Fruit fly (Drosophila melanogaster) whole organism, embryonic: Measurements from ENCODE around the gene mldr.

ENCODE experiments used
- Atf3 ChIP-seq: fragments of 200-800 bp; sonication (Bioruptor generic); optimal IDR thresholded peaks from 3 replicates; lab custom pipeline; 2016; ENCODE audit warnings: missing biosample characterization, missing genetic modification characterization
- C15 ChIP-seq: fragments of 200-800 bp; sonication (Bioruptor generic); IDR thresholded peaks from 3 replicates; pipeline ENCODE4 v1.3.6; 2022; ENCODE audit warnings: missing biosample characterization, missing genetic modification characterization
- CG10209 ChIP-seq: fragments of 200-800 bp; sonication (Bioruptor generic); optimal IDR thresholded peaks from 3 replicates; lab custom pipeline; 2017; ENCODE audit warnings: missing biosample characterization, mild to moderate bottlenecking, missing genetic modification characterization, missing genetic modification reagents
- CG11093 ChIP-seq: fragments of 200-800 bp; sonication (Bioruptor generic); IDR thresholded peaks from 3 replicates; pipeline ENCODE4 v1.3.6; 2022; ENCODE audit warnings: missing biosample characterization, missing genetic modification characterization
- CG11456 ChIP-seq: fragments of 200-800 bp; sonication (Bioruptor generic); IDR thresholded peaks from 3 replicates; pipeline ENCODE4 v1.3.6; 2022; ENCODE audit warnings: missing biosample characterization, missing genetic modification characterization
- CG11723 ChIP-seq: fragments of 200-800 bp; sonication (Bioruptor generic); optimal IDR thresholded peaks from 2 replicates; lab custom pipeline; 2017; ENCODE audit warnings: missing biosample characterization, mild to moderate bottlenecking, missing genetic modification characterization
- CG13287 ChIP-seq: fragments of 200-800 bp; sonication (Bioruptor generic); IDR thresholded peaks from 2 replicates; pipeline ENCODE4 v1.3.6; 2022; ENCODE audit warnings: missing biosample characterization, missing genetic modification characterization; ENCODE audit not compliant: partially characterized antibody
- CG14710 ChIP-seq: fragments of 200-800 bp; sonication (Bioruptor generic); optimal IDR thresholded peaks from 3 replicates; lab custom pipeline; 2019; ENCODE audit warnings: missing biosample characterization, mild to moderate bottlenecking, missing genetic modification characterization, moderate library complexity
- CG14860 ChIP-seq: fragments of 200-800 bp; sonication (Bioruptor generic); IDR thresholded peaks from 3 replicates; pipeline ENCODE4 v1.3.6; 2022; ENCODE audit warnings: missing biosample characterization, missing genetic modification characterization; ENCODE audit not compliant: partially characterized antibody
- CG15269 ChIP-seq: fragments of 200-800 bp; sonication (Bioruptor generic); optimal IDR thresholded peaks from 2 replicates; lab custom pipeline; 2018; ENCODE audit warnings: missing biosample characterization, mild to moderate bottlenecking, missing genetic modification characterization, moderate library complexity
- CG16779 ChIP-seq: fragments of 200-800 bp; sonication (Bioruptor generic); IDR thresholded peaks from 2 replicates; pipeline ENCODE4 v1.3.6; 2022; ENCODE audit warnings: missing biosample characterization, missing genetic modification characterization
- CG16863 ChIP-seq: fragments of 200-800 bp; sonication (Bioruptor generic); optimal IDR thresholded peaks from 3 replicates; lab custom pipeline; 2016; ENCODE audit warnings: missing biosample characterization, missing genetic modification characterization
- CG17186 ChIP-seq: fragments of 200-800 bp; sonication (Bioruptor generic); optimal IDR thresholded peaks from 3 replicates; lab custom pipeline; 2017; ENCODE audit warnings: missing biosample characterization, missing genetic modification reagents, missing genetic modification characterization
- CG17361 ChIP-seq: fragments of 200-800 bp; sonication (Bioruptor generic); IDR thresholded peaks from 3 replicates; pipeline ENCODE4 v1.3.6; 2022; ENCODE audit warnings: missing biosample characterization, missing genetic modification characterization
- CG17385 ChIP-seq: fragments of 200-800 bp; sonication (Bioruptor generic); optimal IDR thresholded peaks from 3 replicates; lab custom pipeline; 2018; ENCODE audit warnings: missing biosample characterization, mild to moderate bottlenecking, missing genetic modification characterization
- CG18476 ChIP-seq: fragments of 200-800 bp; sonication (Bioruptor generic); optimal IDR thresholded peaks from 2 replicates; lab custom pipeline; 2016; ENCODE audit warnings: missing biosample characterization, mild to moderate bottlenecking, missing genetic modification characterization
- CG18619 ChIP-seq: fragments of 200-800 bp; sonication (Bioruptor generic); optimal IDR thresholded peaks from 3 replicates; lab custom pipeline; 2017; ENCODE audit warnings: missing biosample characterization, mild to moderate bottlenecking, missing genetic modification characterization
- CG2875 ChIP-seq: fragments of 200-800 bp; sonication (Bioruptor generic); optimal IDR thresholded peaks from 2 replicates; lab custom pipeline; 2017; ENCODE audit warnings: missing biosample characterization, mild to moderate bottlenecking, missing genetic modification characterization, missing genetic modification reagents
- CG32532 ChIP-seq: fragments of 200-800 bp; sonication (Bioruptor generic); IDR thresholded peaks from 2 replicates; pipeline ENCODE4 v1.3.6; 2022; ENCODE audit warnings: missing biosample characterization, missing genetic modification characterization
- CG3838 ChIP-seq: fragments of 200-800 bp; sonication (Bioruptor generic); optimal IDR thresholded peaks from 3 replicates; lab custom pipeline; 2016; ENCODE audit warnings: missing biosample characterization, missing genetic modification characterization
- CG6254 ChIP-seq: fragments of 200-800 bp; sonication (Bioruptor generic); optimal IDR thresholded peaks from 3 replicates; lab custom pipeline; 2017; ENCODE audit warnings: mild to moderate bottlenecking, missing biosample characterization, missing genetic modification reagents, missing genetic modification characterization
- CG6689 ChIP-seq: fragments of 200-800 bp; sonication (Bioruptor generic); IDR thresholded peaks from 2 replicates; pipeline ENCODE4 v1.3.6; 2022; ENCODE audit warnings: missing biosample characterization, missing genetic modification characterization
- CG7928 ChIP-seq: fragments of 200-800 bp; sonication (Bioruptor generic); optimal IDR thresholded peaks from 2 replicates; lab custom pipeline; 2017; ENCODE audit warnings: missing biosample characterization, mild to moderate bottlenecking, missing genetic modification characterization
- CG9727 ChIP-seq: fragments of 200-800 bp; sonication (Bioruptor generic); optimal IDR thresholded peaks from 3 replicates; lab custom pipeline; 2017; ENCODE audit warnings: missing biosample characterization, mild to moderate bottlenecking, missing genetic modification characterization
- D ChIP-seq, 2 experiments: fragments of 200-800 bp in 1 of 2; fragments of >200 bp in 1 of 2; sonication (Bioruptor generic) in 1 of 2; optimal IDR thresholded peaks; 2 replicates in 1 of 2; 3 replicates in 1 of 2; lab custom pipeline; 2017; ENCODE audit warnings: mild to moderate bottlenecking in 1 of 2, missing biosample characterization in 1 of 2, missing genetic modification characterization in 1 of 2, missing genetic modification reagents in 1 of 2
- Deaf1 ChIP-seq: fragments of 200-800 bp; optimal IDR thresholded peaks from 3 replicates; lab custom pipeline; 2019; ENCODE audit warnings: missing biosample characterization, mild to moderate bottlenecking, missing genetic modification characterization, moderate library complexity
- Dp ChIP-seq: fragments of 200-800 bp; sonication (Bioruptor generic); optimal IDR thresholded peaks from 2 replicates; lab custom pipeline; 2018; ENCODE audit warnings: missing biosample characterization, mild to moderate bottlenecking, missing genetic modification characterization, moderate library complexity
- ERR ChIP-seq: fragments of 200-800 bp; sonication (Bioruptor generic); optimal IDR thresholded peaks from 2 replicates; lab custom pipeline; 2016; ENCODE audit warnings: missing biosample characterization, missing genetic modification characterization
- H15 ChIP-seq: fragments of 200-800 bp; sonication (Bioruptor generic); IDR thresholded peaks from 3 replicates; pipeline ENCODE4 v1.3.6; 2022; ENCODE audit warnings: missing biosample characterization, missing genetic modification characterization
- H2.0 ChIP-seq: fragments of 200-800 bp; sonication (Bioruptor generic); IDR thresholded peaks from 2 replicates; pipeline ENCODE4 v1.3.6; 2022; ENCODE audit warnings: missing biosample characterization, missing genetic modification characterization
- HHEX ChIP-seq: fragments of 200-800 bp; sonication (Bioruptor generic); optimal IDR thresholded peaks from 3 replicates; lab custom pipeline; 2017; ENCODE audit warnings: missing biosample characterization, mild to moderate bottlenecking, missing genetic modification characterization, missing genetic modification reagents
- HLH3B ChIP-seq: fragments of 200-800 bp; sonication (Bioruptor generic); IDR thresholded peaks from 2 replicates; pipeline ENCODE4 v1.3.6; 2022; ENCODE audit warnings: missing biosample characterization, missing genetic modification characterization
- Neu2 ChIP-seq: fragments of 200-800 bp; sonication (Bioruptor generic); optimal IDR thresholded peaks from 3 replicates; lab custom pipeline; 2016; ENCODE audit warnings: missing biosample characterization, missing genetic modification characterization, borderline replicate concordance
- Oli ChIP-seq: fragments of 200-800 bp; sonication (Bioruptor generic); optimal IDR thresholded peaks from 2 replicates; lab custom pipeline; 2018; ENCODE audit warnings: missing biosample characterization, mild to moderate bottlenecking, missing genetic modification characterization, moderate library complexity
- Rfx ChIP-seq: fragments of 200-800 bp; sonication (Bioruptor generic); IDR thresholded peaks from 2 replicates; pipeline ENCODE4 v1.3.6; 2022; ENCODE audit warnings: missing biosample characterization, missing genetic modification characterization
- Ssrp ChIP-seq: fragments of 200-800 bp; sonication (Bioruptor generic); optimal IDR thresholded peaks from 2 replicates; lab custom pipeline; 2018; ENCODE audit warnings: missing biosample characterization, mild to moderate bottlenecking, missing genetic modification characterization, moderate library complexity
- al ChIP-seq: fragments of 200-800 bp; sonication (Bioruptor generic); IDR thresholded peaks from 2 replicates; pipeline ENCODE4 v1.3.6; 2022; ENCODE audit warnings: missing biosample characterization, missing genetic modification characterization
- amos ChIP-seq: fragments of 200-800 bp; sonication (Bioruptor generic); IDR thresholded peaks from 2 replicates; pipeline ENCODE4 v1.3.6; 2022; ENCODE audit warnings: missing biosample characterization, missing genetic modification characterization; ENCODE audit not compliant: partially characterized antibody
- az2 ChIP-seq: fragments of 200-800 bp; sonication (Bioruptor generic); optimal IDR thresholded peaks from 3 replicates; lab custom pipeline; 2016; ENCODE audit warnings: missing biosample characterization, missing genetic modification characterization
- cwo ChIP-seq: fragments of 200-800 bp; sonication (Bioruptor generic); optimal IDR thresholded peaks from 3 replicates; lab custom pipeline; 2017; ENCODE audit warnings: missing biosample characterization, missing genetic modification characterization, mild to moderate bottlenecking, moderate library complexity, missing genetic modification reagents
- emc ChIP-seq: fragments of 200-800 bp; sonication (Bioruptor generic); optimal IDR thresholded peaks from 2 replicates; lab custom pipeline; 2016; ENCODE audit warnings: missing biosample characterization, missing genetic modification characterization
- ewg ChIP-seq: fragments of 200-800 bp; sonication (Bioruptor generic); optimal IDR thresholded peaks from 3 replicates; lab custom pipeline; 2017; ENCODE audit warnings: mild to moderate bottlenecking, missing biosample characterization, missing genetic modification reagents, missing genetic modification characterization
- ftz-f1 ChIP-seq: fragments of 200-800 bp; sonication (Bioruptor generic); optimal IDR thresholded peaks from 2 replicates; lab custom pipeline; 2016; ENCODE audit warnings: missing biosample characterization, missing genetic modification characterization
- gce ChIP-seq: fragments of 200-800 bp; sonication (Bioruptor generic); IDR thresholded peaks from 3 replicates; pipeline ENCODE4 v1.3.6; 2022; ENCODE audit warnings: missing biosample characterization, missing genetic modification characterization
- gcm2 ChIP-seq: fragments of 200-800 bp; sonication (Bioruptor generic); optimal IDR thresholded peaks from 2 replicates; lab custom pipeline; 2016; ENCODE audit warnings: missing biosample characterization, missing genetic modification characterization
- insv ChIP-seq, 2 experiments: fragments of 200-800 bp; sonication (Bioruptor generic); optimal IDR thresholded peaks; 3 replicates each; lab custom pipeline; 2016 to 2018; ENCODE audit warnings: missing biosample characterization in 2 of 2, missing genetic modification characterization in 2 of 2
- nom ChIP-seq: fragments of 200-800 bp; sonication (Bioruptor generic); optimal IDR thresholded peaks from 2 replicates; lab custom pipeline; 2017; ENCODE audit warnings: missing biosample characterization, missing genetic modification characterization, mild to moderate bottlenecking, moderate library complexity, missing genetic modification reagents
- onecut ChIP-seq: fragments of 200-800 bp; sonication (Bioruptor generic); IDR thresholded peaks from 2 replicates; pipeline ENCODE4 v1.3.6; 2022; ENCODE audit warnings: missing biosample characterization, missing genetic modification characterization
- vfl ChIP-seq: fragments of 200-800 bp; sonication (Bioruptor generic); optimal IDR thresholded peaks from 2 replicates; lab custom pipeline; 2016; ENCODE audit warnings: missing biosample characterization, missing genetic modification characterization
- zen2 ChIP-seq: fragments of 200-800 bp; sonication (Bioruptor generic); IDR thresholded peaks from 3 replicates; pipeline ENCODE4 v1.3.6; 2022; ENCODE audit warnings: missing biosample characterization, missing genetic modification characterization; ENCODE audit not compliant: partially characterized antibody

Gene mldr

DNA sequence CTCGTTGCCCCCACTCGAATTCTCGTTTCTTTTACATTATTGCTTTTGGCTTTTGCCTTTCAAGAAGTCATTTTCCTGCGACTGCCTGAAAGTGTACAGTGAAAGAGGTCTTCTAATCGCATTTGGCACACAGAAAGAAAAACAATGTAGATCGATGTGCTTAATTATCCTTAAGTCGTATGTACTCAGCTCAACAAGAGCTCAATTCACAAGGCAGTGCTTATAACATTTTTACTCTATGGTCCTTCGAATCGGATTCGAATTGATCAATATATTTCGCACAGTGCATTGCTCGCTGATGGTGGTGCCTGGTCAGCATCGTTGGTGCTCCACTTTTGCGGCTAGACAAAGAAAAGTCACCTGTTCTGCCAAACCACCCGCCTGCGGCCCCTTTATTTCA is 19.3 kb downstream of the mldr start (continued):
- TF ChIP-seq zen2 (GFP tag; lab: Robert Waterston, UW) (no peak), insv (GFP tag; optimal IDR thresholded peaks at IDR 0.05; lab: Kevin White, UChicago) (no peak), CG2875 (GFP tag; lab: Kevin White, UChicago) (no peak), D (optimal IDR thresholded peaks at IDR 0.05; lab: Kevin White, UChicago) (no peak), D (GFP tag; optimal IDR thresholded peaks at IDR 0.05; lab: Kevin White, UChicago) (no peak), CG11723 (GFP tag; lab: Kevin White, UChicago) (no peak), Rfx (GFP tag; lab: Robert Waterston, UW) (peak; percentile 28; the same call in 1 of the 2 replicates), CG32532 (peak; percentile 12; the same call in 1 of the 2 replicates), CG15269 (tag; lab: Kevin White, UChicago) (peak; percentile 32), vfl (no peak), CG16779 (GFP tag; lab: Robert Waterston, UW) (no peak), CG9727 (no peak), CG11456 (no peak), al (no peak), ERR (no peak), ftz-f1 (GFP tag; lab: Kevin White, UChicago) (no peak), CG10209 (GFP tag; lab: Kevin White, UChicago) (no peak), Atf3 (GFP tag; lab: Kevin White, UChicago) (peak; percentile 19), Ssrp (tag; lab: Kevin White, UChicago) (no peak), CG6254 (GFP tag; lab: Kevin White, UChicago) (no peak), nom (no peak), ewg (GFP tag; lab: Kevin White, UChicago) (no peak), gcm2 (GFP tag; lab: Kevin White, UChicago) (no peak), CG18619 (no peak), CG14860 (GFP tag; lab: Robert Waterston, UW) (no peak), CG18476 (GFP tag; lab: Kevin White, UChicago) (no peak), cwo (GFP tag; lab: Kevin White, UChicago) (no peak), CG14710 (tag; lab: Kevin White, UChicago) (no peak), CG6689 (GFP tag; lab: Robert Waterston, UW) (0 out of 2 replicates have a peak, but pooled peaks have one; percentile 14), HHEX (no peak), CG17186 (GFP tag; lab: Kevin White, UChicago) (no peak), HLH3B (GFP tag; lab: Robert Waterston, UW) (0 out of 2 replicates have a peak, but pooled peaks have one; percentile 31), onecut (GFP tag; lab: Robert Waterston, UW) (no peak), amos (no peak), CG3838 (GFP tag; lab: Kevin White, UChicago) (no peak), CG16863 (GFP tag; lab: Kevin White, UChicago) (no peak), Neu2 (GFP tag; lab: Kevin White, UChicago) (no peak), CG13287 (GFP tag; lab: Robert Waterston, UW) (no peak), H2.0 (GFP tag; lab: Robert Waterston, UW) (no peak), CG17361 (no peak), C15 (GFP tag; lab: Robert Waterston, UW) (no peak), CG7928 (no peak), Deaf1 (tag; lab: Kevin White, UChicago) (no peak), Dp (GFP tag; lab: Kevin White, UChicago) (no peak), CG11093 (no peak), H15 (GFP tag; lab: Robert Waterston, UW) (no peak), CG17385 (no peak), gce (GFP tag; lab: Robert Waterston, UW) (no peak), az2 (no peak), emc (GFP tag; lab: Kevin White, UChicago) (peak; percentile 19), Oli (tag; lab: Kevin White, UChicago) (peak; percentile 6)
